Fruit fly (Drosophila melanogaster): ENCODE measurements around the gene CG34435.

DNA sequence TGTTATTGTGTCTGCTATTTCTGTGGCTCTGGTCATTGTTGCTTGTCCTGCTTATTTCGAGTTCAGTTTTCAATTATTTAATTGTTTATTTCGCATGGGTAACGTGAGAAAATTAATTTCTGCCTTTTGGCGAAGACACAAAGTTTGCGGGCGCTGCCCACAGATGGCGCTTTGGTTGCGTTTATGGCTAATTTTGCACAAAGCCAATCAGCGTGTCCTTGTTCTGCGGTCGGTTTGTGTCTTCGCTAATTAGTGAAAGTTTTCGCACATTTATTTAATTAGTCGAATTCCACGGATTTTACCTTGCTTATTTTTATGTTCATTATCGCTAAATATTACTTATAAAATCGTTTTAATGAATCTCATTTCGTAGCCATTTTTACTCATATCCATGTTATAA is 50.9 kb downstream of the CG34435 start:
- no peak for TF ChIP-seq CG8478 (optimal IDR thresholded peaks at IDR 0.05)
- peak; percentile 81 to 87 for TF ChIP-seq CTCF (optimal IDR thresholded peaks at IDR 0.05)
